Fruit fly (Drosophila melanogaster) whole organism: Measurements from ENCODE around the gene CG12256.

Experiments used
- CG8478 ChIP-seq: fragments of >200 bp; optimal IDR thresholded peaks from 2 replicates; lab custom pipeline; 2018; ENCODE audit warnings: inconsistent platforms
- EcR ChIP-seq, 2 experiments: fragments of >200 bp; optimal IDR thresholded peaks; 2 replicates each; lab custom pipeline; 2017; ENCODE audit warnings: missing biosample characterization in 2 of 2, missing genetic modification characterization in 2 of 2, missing genetic modification reagents in 2 of 2
- usp ChIP-seq: fragments of >200 bp; optimal IDR thresholded peaks from 2 replicates; lab custom pipeline; 2017; ENCODE audit warnings: missing biosample characterization, missing genetic modification characterization, mixed read lengths

DNA sequence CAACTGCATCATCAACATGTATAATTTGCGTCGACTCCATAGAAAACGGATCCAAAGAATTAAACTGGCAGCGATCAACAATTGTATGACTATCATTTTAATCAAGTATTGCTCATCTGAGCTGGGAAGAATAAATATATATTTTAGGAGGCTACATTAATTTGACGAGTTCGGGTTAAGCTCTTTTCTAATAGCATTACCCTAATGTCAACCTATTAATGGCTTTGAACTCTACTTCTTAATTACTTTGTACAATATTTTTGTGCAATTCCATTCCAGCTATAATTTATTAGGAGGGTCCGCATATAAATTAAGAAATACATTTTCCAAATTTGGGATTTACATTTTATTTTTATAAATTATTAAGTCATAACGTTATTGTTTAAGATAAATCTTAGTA lies 10.7 kb upstream of the CG12256 start, which contains the start of gene Cyp313a2:
- no peak for TF ChIP-seq usp (GFP tag; lab: Kevin White, UChicago)
- TF ChIP-seq CG8478 (lab: Kevin White, UChicago) = no peak
- TF ChIP-seq EcR (GFP tag; optimal IDR thresholded peaks at IDR 0.05; lab: Kevin White, UChicago) = no peak
